Fruit fly (Drosophila melanogaster) whole organism, wandering third instar larva: ENCODE data around the gene CG7156.
A peak's percentile ranks its signal among the peaks of the same experiment; 100 is the strongest.

Source experiments
- Abd-B ChIP-seq: fragments of >200 bp; optimal IDR thresholded peaks from 2 replicates; lab custom pipeline; 2017; ENCODE audit warnings: missing biosample characterization, missing genetic modification characterization
- CG32264 ChIP-seq: fragments of 200-800 bp; sonication (Bioruptor generic); optimal IDR thresholded peaks from 2 replicates; lab custom pipeline; 2016; ENCODE audit warnings: missing biosample characterization, missing genetic modification characterization
- CG9705 ChIP-seq: fragments of 200-800 bp; sonication (Bioruptor generic); optimal IDR thresholded peaks from 2 replicates; lab custom pipeline; 2018; ENCODE audit warnings: missing biosample characterization, mild to moderate bottlenecking, missing genetic modification characterization
- CrebA ChIP-seq: fragments of 200-800 bp; sonication (Bioruptor generic); optimal IDR thresholded peaks from 2 replicates; lab custom pipeline; 2016; ENCODE audit warnings: missing biosample characterization, mild to moderate bottlenecking, missing genetic modification characterization, borderline replicate concordance
- Dfd ChIP-seq: fragments of >200 bp; optimal IDR thresholded peaks from 2 replicates; lab custom pipeline; 2017; ENCODE audit warnings: missing biosample characterization, missing genetic modification characterization
- Dif ChIP-seq: fragments of 200-275, 200-300 bp; sonication (Bioruptor generic); optimal IDR thresholded peaks from 2 replicates; lab custom pipeline; 2018; ENCODE audit warnings: missing biosample characterization, missing genetic modification characterization; ENCODE audit not compliant: partially characterized antibody
- GATAd ChIP-seq: sonication (Bioruptor generic); optimal IDR thresholded peaks from 2 replicates; lab custom pipeline; 2016; ENCODE audit warnings: missing biosample characterization, missing genetic modification characterization
- HLH106 ChIP-seq: fragments of 200-800 bp; optimal IDR thresholded peaks from 3 replicates; lab custom pipeline; 2019; ENCODE audit warnings: missing biosample characterization, mild to moderate bottlenecking, missing genetic modification characterization, moderate library complexity
- Hnf4 ChIP-seq: fragments of 200-800 bp; sonication (Bioruptor generic); optimal IDR thresholded peaks from 2 replicates; lab custom pipeline; 2016; ENCODE audit warnings: missing biosample characterization, mild to moderate bottlenecking, missing genetic modification characterization
- Hr78 ChIP-seq: fragments of >200 bp; optimal IDR thresholded peaks from 2 replicates; lab custom pipeline; 2017; ENCODE audit warnings: missing biosample characterization, missing genetic modification characterization
- Hr83 ChIP-seq: fragments of 200-300 bp; sonication (Bioruptor generic); optimal IDR thresholded peaks from 2 replicates; lab custom pipeline; 2016; ENCODE audit warnings: missing biosample characterization, mild to moderate bottlenecking, missing genetic modification characterization, moderate library complexity; ENCODE audit not compliant: poor library complexity, severe bottlenecking
- Jra ChIP-seq: sonication (Bioruptor generic); optimal IDR thresholded peaks from 2 replicates; lab custom pipeline; 2016; ENCODE audit warnings: missing biosample characterization, missing genetic modification characterization
- Mio ChIP-seq: sonication (Bioruptor generic); optimal IDR thresholded peaks from 2 replicates; lab custom pipeline; 2016; ENCODE audit warnings: missing biosample characterization, missing genetic modification characterization
- Myc ChIP-seq: fragments of >200 bp; optimal IDR thresholded peaks from 2 replicates; lab custom pipeline; 2017
- N ChIP-seq: fragments of >200 bp; optimal IDR thresholded peaks from 2 replicates; lab custom pipeline; 2018; ENCODE audit warnings: missing biosample characterization, missing external identifiers, missing genetic modification characterization
- OdsH ChIP-seq: fragments of 200-800 bp; sonication (Bioruptor generic); optimal IDR thresholded peaks from 2 replicates; lab custom pipeline; 2016; ENCODE audit warnings: missing biosample characterization, mild to moderate bottlenecking, missing genetic modification characterization
- Rel ChIP-seq, 2 experiments: fragments of 200-800 bp; sonication (Bioruptor generic) in 1 of 2; optimal IDR thresholded peaks; 2 replicates in 1 of 2; 3 replicates in 1 of 2; lab custom pipeline; 2016 to 2019; ENCODE audit warnings: mild to moderate bottlenecking in 2 of 2, missing biosample characterization in 2 of 2, missing genetic modification characterization in 2 of 2, moderate library complexity in 1 of 2
- Sp1 ChIP-seq: fragments of 200-800 bp; sonication (Bioruptor generic); optimal IDR thresholded peaks from 3 replicates; lab custom pipeline; 2019; ENCODE audit warnings: missing biosample characterization, mild to moderate bottlenecking, missing genetic modification characterization, moderate library complexity
- Vsx2 ChIP-seq: fragments of 200-300, 225-300 bp; sonication (Bioruptor generic); optimal IDR thresholded peaks from 2 replicates; lab custom pipeline; 2018; ENCODE audit warnings: missing biosample characterization, missing genetic modification characterization; ENCODE audit not compliant: partially characterized antibody
- br ChIP-seq: fragments of 200-800 bp; sonication (Bioruptor generic); optimal IDR thresholded peaks from 2 replicates; lab custom pipeline; 2016; ENCODE audit warnings: missing biosample characterization, missing genetic modification characterization
- brk ChIP-seq: fragments of 200-800 bp; sonication (Bioruptor generic); optimal IDR thresholded peaks from 2 replicates; lab custom pipeline; 2016; ENCODE audit warnings: missing biosample characterization, mild to moderate bottlenecking, missing genetic modification characterization
- dl ChIP-seq, 2 experiments: fragments of 175-275, 200-275 bp in 1 of 2; fragments of 200-275 bp in 1 of 2; sonication (Bioruptor generic); optimal IDR thresholded peaks; lab custom pipeline; 2018; ENCODE audit warnings: mild to moderate bottlenecking in 2 of 2, missing biosample characterization in 2 of 2, missing genetic modification characterization in 2 of 2, moderate library complexity in 2 of 2; ENCODE audit not compliant: partially characterized antibody in 2 of 2, insufficient read depth in 1 of 2
- dmrt93B ChIP-seq: fragments of 200-800 bp; sonication (Bioruptor generic); optimal IDR thresholded peaks from 2 replicates; lab custom pipeline; 2018; ENCODE audit warnings: missing biosample characterization, mild to moderate bottlenecking, missing genetic modification characterization
- dsf ChIP-seq: sonication (Bioruptor generic); optimal IDR thresholded peaks from 2 replicates; lab custom pipeline; 2016; ENCODE audit warnings: missing biosample characterization, missing genetic modification characterization, borderline replicate concordance
- ey ChIP-seq: fragments of 200-800 bp; sonication (Bioruptor generic); optimal IDR thresholded peaks from 2 replicates; lab custom pipeline; 2016; ENCODE audit warnings: missing biosample characterization, missing genetic modification characterization
- foxo ChIP-seq, 2 experiments: fragments of 200-800 bp; sonication (Bioruptor generic); optimal IDR thresholded peaks; 2 replicates in 1 of 2; 3 replicates in 1 of 2; lab custom pipeline; 2016 to 2017; ENCODE audit warnings: missing biosample characterization in 2 of 2, missing genetic modification characterization in 2 of 2
- fru ChIP-seq: fragments of 200-800 bp; sonication (Bioruptor generic); optimal IDR thresholded peaks from 3 replicates; lab custom pipeline; 2016; ENCODE audit warnings: missing biosample characterization, mild to moderate bottlenecking, missing genetic modification characterization
- h ChIP-seq: fragments of 200-800 bp; sonication (Bioruptor generic); optimal IDR thresholded peaks from 3 replicates; lab custom pipeline; 2016; ENCODE audit warnings: missing biosample characterization, mild to moderate bottlenecking, missing genetic modification characterization
- jim ChIP-seq: fragments of 175-275, 200-325 bp; sonication (Bioruptor generic); optimal IDR thresholded peaks from 2 replicates; lab custom pipeline; 2016; ENCODE audit warnings: missing biosample characterization, mild to moderate bottlenecking, missing genetic modification characterization
- lola ChIP-seq: fragments of >200 bp; optimal IDR thresholded peaks from 2 replicates; lab custom pipeline; 2017; ENCODE audit warnings: missing biosample characterization, missing genetic modification characterization
- pan ChIP-seq: fragments of >200 bp; optimal IDR thresholded peaks from 2 replicates; lab custom pipeline; 2017
- psq ChIP-seq: fragments of 200-800 bp; sonication (Bioruptor generic); optimal IDR thresholded peaks from 3 replicates; lab custom pipeline; 2017; ENCODE audit warnings: missing biosample characterization, mild to moderate bottlenecking, missing genetic modification characterization, moderate library complexity
- rgr ChIP-seq: fragments of 200-800 bp; sonication (Bioruptor generic); optimal IDR thresholded peaks from 3 replicates; lab custom pipeline; 2016; ENCODE audit warnings: missing biosample characterization, mild to moderate bottlenecking, missing genetic modification characterization
- sage ChIP-seq: fragments of 200-800 bp; sonication (Bioruptor generic); optimal IDR thresholded peaks from 2 replicates; lab custom pipeline; 2016; ENCODE audit warnings: missing biosample characterization, mild to moderate bottlenecking, missing genetic modification characterization
- sv ChIP-seq: fragments of 200-800 bp; sonication (Bioruptor generic); optimal IDR thresholded peaks from 3 replicates; lab custom pipeline; 2016; ENCODE audit warnings: missing biosample characterization, missing genetic modification characterization
- tai ChIP-seq: sonication (Bioruptor generic); optimal IDR thresholded peaks from 2 replicates; lab custom pipeline; 2016; ENCODE audit warnings: missing biosample characterization, missing genetic modification characterization
- usp ChIP-seq: fragments of >200 bp; optimal IDR thresholded peaks from 2 replicates; lab custom pipeline; 2017; ENCODE audit warnings: missing biosample characterization, missing genetic modification characterization
- woc ChIP-seq: sonication (Bioruptor generic); optimal IDR thresholded peaks from 2 replicates; lab custom pipeline; 2016; ENCODE audit warnings: missing biosample characterization, mild to moderate bottlenecking, missing genetic modification characterization

Gene CG7156

dm6 chr3R:18223434-18223833, 18.5 kb downstream of the CG7156 start, which contains the start of the genes mTerf5 and Non3:
TSS of gene mTerf5 (minus strand) at chr3R:18223682.
TSS of gene Non3 (plus strand) at chr3R:18223722.
- no peak for TF ChIP-seq Dif (GFP tag; lab: Kevin White, UChicago)
- peak; percentile 36 for TF ChIP-seq fru (GFP tag; lab: Kevin White, UChicago)
- peak; percentile 21 for TF ChIP-seq woc (GFP tag; lab: Kevin White, UChicago)
- no peak for TF ChIP-seq Mio (GFP tag; lab: Kevin White, UChicago)
- TF ChIP-seq CG32264 (GFP tag; lab: Kevin White, UChicago): no peak
- no peak for TF ChIP-seq GATAd (GFP tag; lab: Kevin White, UChicago)
- TF ChIP-seq Dfd: no peak
- peak; percentile 64 for TF ChIP-seq rgr (GFP tag; lab: Kevin White, UChicago)
- TF ChIP-seq CG9705 (GFP tag; lab: Kevin White, UChicago): peak; percentile 23
- no peak for TF ChIP-seq jim (GFP tag; lab: Kevin White, UChicago)
- peak; percentile 29 for TF ChIP-seq dsf (GFP tag; lab: Kevin White, UChicago)
- no peak for TF ChIP-seq brk (GFP tag; lab: Kevin White, UChicago)
- TF ChIP-seq dmrt93B (GFP tag; lab: Kevin White, UChicago): no peak
- peak; percentile 26 for TF ChIP-seq Myc (lab: Kevin White, UChicago)
- no peak for TF ChIP-seq N (GFP tag; lab: Kevin White, UChicago)
- peak; percentile 64 for TF ChIP-seq psq (GFP tag; lab: Kevin White, UChicago)
- peak; percentile 67 for TF ChIP-seq Sp1 (GFP tag; lab: Kevin White, UChicago)
- TF ChIP-seq dl (GFP tag; optimal IDR thresholded peaks at IDR 0.05; lab: Kevin White, UChicago; ENCODE audit: insufficient read depth in 1 of 2, partially characterized antibody in 2 of 2): no peak
- TF ChIP-seq Rel (GFP tag; optimal IDR thresholded peaks at IDR 0.05; lab: Kevin White, UChicago): no peak
- TF ChIP-seq Rel (tag; optimal IDR thresholded peaks at IDR 0.05; lab: Kevin White, UChicago): peak; percentile 57
- peak; percentile 9 for TF ChIP-seq sv (GFP tag; lab: Kevin White, UChicago)
- peak; percentile 37 for TF ChIP-seq h (GFP tag; lab: Kevin White, UChicago)
- TF ChIP-seq Hnf4: peak; percentile 65
- TF ChIP-seq sage (GFP tag; lab: Kevin White, UChicago): no peak
- TF ChIP-seq br (GFP tag; lab: Kevin White, UChicago): no peak
- peak; percentile 6 for TF ChIP-seq Jra (GFP tag; lab: Kevin White, UChicago)
- peak; percentile 73 for TF ChIP-seq HLH106 (tag; lab: Kevin White, UChicago)
- no peak for TF ChIP-seq pan (lab: Kevin White, UChicago)
- TF ChIP-seq ey (GFP tag; lab: Kevin White, UChicago): peak; percentile 14
- TF ChIP-seq tai (GFP tag; lab: Kevin White, UChicago): no peak
- peak; percentile 21 for TF ChIP-seq Hr83 (GFP tag; lab: Kevin White, UChicago)
- TF ChIP-seq usp (GFP tag; lab: Kevin White, UChicago): no peak
- peak; percentile 52 for TF ChIP-seq OdsH
- TF ChIP-seq foxo (GFP tag; optimal IDR thresholded peaks at IDR 0.05; lab: Kevin White, UChicago): peak in 1 of 2 experiments; percentile 67
- no peak for TF ChIP-seq Vsx2 (GFP tag; lab: Kevin White, UChicago)
- TF ChIP-seq CrebA: no peak
- no peak for TF ChIP-seq Abd-B (GFP tag; lab: Kevin White, UChicago)
- no peak for TF ChIP-seq lola (GFP tag; lab: Kevin White, UChicago)
- TF ChIP-seq Hr78 (GFP tag; lab: Kevin White, UChicago): no peak

- peak; percentile 95 for TF ChIP-seq br (GFP tag; lab: Kevin White, UChicago)
- TF ChIP-seq lola (GFP tag; lab: Kevin White, UChicago): no peak
- TF ChIP-seq N (GFP tag; lab: Kevin White, UChicago): no peak
- TF ChIP-seq dsf (GFP tag; lab: Kevin White, UChicago): peak; percentile 94
- TF ChIP-seq Myc (lab: Kevin White, UChicago): no peak
- TF ChIP-seq Jra (GFP tag; lab: Kevin White, UChicago): peak; percentile 96
- peak; percentile 97 for TF ChIP-seq Hnf4
- TF ChIP-seq pan (lab: Kevin White, UChicago): no peak
- no peak for TF ChIP-seq Vsx2 (GFP tag; lab: Kevin White, UChicago)
- TF ChIP-seq tai (GFP tag; lab: Kevin White, UChicago): no peak
- peak; percentile 98 for TF ChIP-seq fru (GFP tag; lab: Kevin White, UChicago)
- TF ChIP-seq Dif (GFP tag; lab: Kevin White, UChicago): no peak
- TF ChIP-seq Abd-B (GFP tag; lab: Kevin White, UChicago): no peak
- TF ChIP-seq OdsH: peak; percentile 98
- TF ChIP-seq psq (GFP tag; lab: Kevin White, UChicago): peak; percentile 95
- no peak for TF ChIP-seq dl (GFP tag; optimal IDR thresholded peaks at IDR 0.05; lab: Kevin White, UChicago; ENCODE audit: insufficient read depth in 1 of 2, partially characterized antibody in 2 of 2)
- peak; percentile 88 for TF ChIP-seq GATAd (GFP tag; lab: Kevin White, UChicago)
- TF ChIP-seq h (GFP tag; lab: Kevin White, UChicago): peak; percentile 98
- TF ChIP-seq Rel (GFP tag; optimal IDR thresholded peaks at IDR 0.05; lab: Kevin White, UChicago): no peak
- TF ChIP-seq Rel (tag; optimal IDR thresholded peaks at IDR 0.05; lab: Kevin White, UChicago): peak; percentile 81
- peak; percentile 92 for TF ChIP-seq dmrt93B (GFP tag; lab: Kevin White, UChicago)
- TF ChIP-seq HLH106 (tag; lab: Kevin White, UChicago): peak; percentile 98
- no peak for TF ChIP-seq usp (GFP tag; lab: Kevin White, UChicago)
- TF ChIP-seq brk (GFP tag; lab: Kevin White, UChicago): no peak
- TF ChIP-seq Hr83 (GFP tag; lab: Kevin White, UChicago): no peak
- TF ChIP-seq foxo (GFP tag; optimal IDR thresholded peaks at IDR 0.05; lab: Kevin White, UChicago): peak; percentile 49 to 98
- no peak for TF ChIP-seq Hr78 (GFP tag; lab: Kevin White, UChicago)
- peak; percentile 98 for TF ChIP-seq rgr (GFP tag; lab: Kevin White, UChicago)
- peak; percentile 98 for TF ChIP-seq Sp1 (GFP tag; lab: Kevin White, UChicago)
- TF ChIP-seq Dfd: no peak
- TF ChIP-seq Mio (GFP tag; lab: Kevin White, UChicago): peak; percentile 75
- peak; percentile 35 for TF ChIP-seq jim (GFP tag; lab: Kevin White, UChicago)
- TF ChIP-seq CrebA: no peak
- peak; percentile 95 for TF ChIP-seq sv (GFP tag; lab: Kevin White, UChicago)
- TF ChIP-seq CG9705 (GFP tag; lab: Kevin White, UChicago): peak; percentile 89
- TF ChIP-seq sage (GFP tag; lab: Kevin White, UChicago): no peak
- peak; percentile 96 for TF ChIP-seq ey (GFP tag; lab: Kevin White, UChicago)
- TF ChIP-seq woc (GFP tag; lab: Kevin White, UChicago): peak; percentile 94
- peak; percentile 79 for TF ChIP-seq CG32264 (GFP tag; lab: Kevin White, UChicago)
Observed at dm6 chr3R:18220211-18220749, 21.7 kb downstream of the CG7156 start, which contains the start of the genes CG7988 and CG7183. TSS of gene CG7988 (plus strand) at chr3R:18220526. TSS of gene CG7183 (minus strand) at chr3R:18220699.
